Fruit fly (Drosophila melanogaster) whole organism, embryonic: ENCODE data around the gene CG16956.

ENCODE experiments used
- CG10209 ChIP-seq: fragments of 200-800 bp; sonication (Bioruptor generic); optimal IDR thresholded peaks from 3 replicates; lab custom pipeline; 2017; ENCODE audit warnings: missing biosample characterization, mild to moderate bottlenecking, missing genetic modification characterization, missing genetic modification reagents
- CG14014 ChIP-seq: fragments of 200-800 bp; sonication (Bioruptor generic); IDR thresholded peaks from 2 replicates; pipeline ENCODE4 v1.3.6; 2022; ENCODE audit warnings: missing biosample characterization, missing genetic modification characterization
- CG15269 ChIP-seq: fragments of 200-800 bp; sonication (Bioruptor generic); optimal IDR thresholded peaks from 2 replicates; lab custom pipeline; 2018; ENCODE audit warnings: missing biosample characterization, mild to moderate bottlenecking, missing genetic modification characterization, moderate library complexity
- CG15601 ChIP-seq: fragments of 200-800 bp; sonication (Bioruptor generic); optimal IDR thresholded peaks from 3 replicates; lab custom pipeline; 2019; ENCODE audit warnings: missing biosample characterization, mild to moderate bottlenecking, missing genetic modification characterization, moderate library complexity
- CG16815 ChIP-seq: fragments of 200-800 bp; sonication (Bioruptor generic); optimal IDR thresholded peaks from 3 replicates; lab custom pipeline; 2017; ENCODE audit warnings: missing biosample characterization, mild to moderate bottlenecking, missing genetic modification characterization
- CG6683 ChIP-seq: fragments of 200-800 bp; sonication (Bioruptor generic); optimal IDR thresholded peaks from 2 replicates; lab custom pipeline; 2017; ENCODE audit warnings: missing biosample characterization, mild to moderate bottlenecking, missing genetic modification characterization, missing genetic modification reagents
- CG6689 ChIP-seq: fragments of 200-800 bp; sonication (Bioruptor generic); IDR thresholded peaks from 2 replicates; pipeline ENCODE4 v1.3.6; 2022; ENCODE audit warnings: missing biosample characterization, missing genetic modification characterization
- CG6765 ChIP-seq: fragments of 200-800 bp; sonication (Bioruptor generic); optimal IDR thresholded peaks from 3 replicates; lab custom pipeline; 2017; ENCODE audit warnings: missing biosample characterization, mild to moderate bottlenecking, missing genetic modification characterization
- CG8765 ChIP-seq: fragments of 200-800 bp; sonication (Bioruptor generic); IDR thresholded peaks from 2 replicates; pipeline ENCODE4 v1.3.6; 2022; ENCODE audit warnings: missing biosample characterization, missing genetic modification characterization
- Chrac-16 ChIP-seq: fragments of 200-800 bp; sonication (Bioruptor generic); optimal IDR thresholded peaks from 3 replicates; lab custom pipeline; 2016; ENCODE audit warnings: missing biosample characterization, missing genetic modification characterization
- D ChIP-seq, 2 experiments: fragments of 200-800 bp in 1 of 2; fragments of >200 bp in 1 of 2; sonication (Bioruptor generic) in 1 of 2; optimal IDR thresholded peaks; 2 replicates in 1 of 2; 3 replicates in 1 of 2; lab custom pipeline; 2017; ENCODE audit warnings: mild to moderate bottlenecking in 1 of 2, missing biosample characterization in 1 of 2, missing genetic modification characterization in 1 of 2, missing genetic modification reagents in 1 of 2
- D19B ChIP-seq: fragments of 200-800 bp; sonication (Bioruptor generic); optimal IDR thresholded peaks from 2 replicates; lab custom pipeline; 2017; ENCODE audit warnings: missing biosample characterization, mild to moderate bottlenecking, missing genetic modification characterization
- Dek ChIP-seq: fragments of 200-800 bp; sonication (Bioruptor generic); optimal IDR thresholded peaks from 3 replicates; lab custom pipeline; 2019; ENCODE audit warnings: missing biosample characterization, mild to moderate bottlenecking, missing genetic modification characterization, moderate library complexity
- Dp ChIP-seq: fragments of 200-800 bp; sonication (Bioruptor generic); optimal IDR thresholded peaks from 2 replicates; lab custom pipeline; 2018; ENCODE audit warnings: missing biosample characterization, mild to moderate bottlenecking, missing genetic modification characterization, moderate library complexity
- GATAe ChIP-seq: fragments of 200-800 bp; sonication (Bioruptor generic); conservative IDR thresholded peaks from 2 replicates; pipeline ENCODE4 v1.3.6; 2022; ENCODE audit warnings: missing biosample characterization, missing genetic modification characterization
- HmgZ ChIP-seq: fragments of 200-800 bp; sonication (Bioruptor generic); optimal IDR thresholded peaks from 2 replicates; lab custom pipeline; 2018; ENCODE audit warnings: missing biosample characterization, mild to moderate bottlenecking, missing genetic modification characterization
- Med ChIP-seq: fragments of 200-800 bp; sonication (Bioruptor generic); peaks from one replicate; lab custom pipeline; 2016; ENCODE audit warnings: missing biosample characterization, missing genetic modification characterization, mild to moderate bottlenecking, inconsistent platforms, moderate library complexity
- NFAT ChIP-seq: fragments of 200-800 bp; sonication (Bioruptor generic); IDR thresholded peaks from 2 replicates; pipeline ENCODE4 v1.3.6; 2022; ENCODE audit warnings: missing biosample characterization, missing genetic modification characterization
- Oli ChIP-seq: fragments of 200-800 bp; sonication (Bioruptor generic); optimal IDR thresholded peaks from 2 replicates; lab custom pipeline; 2018; ENCODE audit warnings: missing biosample characterization, mild to moderate bottlenecking, missing genetic modification characterization, moderate library complexity
- Opbp ChIP-seq: fragments of 200-800 bp; sonication (Bioruptor generic); IDR thresholded peaks from 3 replicates; pipeline ENCODE4 v1.3.6; 2022; ENCODE audit warnings: missing biosample characterization, missing genetic modification characterization; ENCODE audit not compliant: partially characterized antibody
- Pdp1 ChIP-seq, 2 experiments: fragments of 200-800 bp; sonication (Bioruptor generic); optimal IDR thresholded peaks; 3 replicates each; lab custom pipeline; 2016; ENCODE audit warnings: missing biosample characterization in 2 of 2, missing genetic modification characterization in 2 of 2, mild to moderate bottlenecking in 1 of 2, moderate library complexity in 1 of 2
- Poxn ChIP-seq: fragments of 200-800 bp; sonication (Bioruptor generic); IDR thresholded peaks from 2 replicates; pipeline ENCODE4 v1.3.6; 2022; ENCODE audit warnings: missing biosample characterization, missing genetic modification characterization
- Sry-δ ChIP-seq: fragments of 200-800 bp; sonication (Bioruptor generic); optimal IDR thresholded peaks from 2 replicates; lab custom pipeline; 2016; ENCODE audit warnings: missing biosample characterization, missing genetic modification characterization
- Stat92E ChIP-seq, 3 experiments: fragments of >200 bp in 2 of 3; fragments of 200-800 bp in 1 of 3; sonication (Bioruptor generic) in 1 of 3; optimal IDR thresholded peaks; 2 replicates each; lab custom pipeline; 2017 to 2019; ENCODE audit warnings: missing biosample characterization in 3 of 3, missing genetic modification characterization in 3 of 3, mild to moderate bottlenecking in 1 of 3, moderate library complexity in 1 of 3
- TFAM ChIP-seq: fragments of 200-800 bp; sonication (Bioruptor generic); optimal IDR thresholded peaks from 2 replicates; lab custom pipeline; 2017; ENCODE audit warnings: missing biosample characterization, missing genetic modification characterization, inconsistent platforms
- Vsx1 ChIP-seq: fragments of 200-800 bp; sonication (Bioruptor generic); optimal IDR thresholded peaks from 2 replicates; lab custom pipeline; 2017; ENCODE audit warnings: missing biosample characterization, mild to moderate bottlenecking, missing genetic modification characterization, missing genetic modification reagents
- Xbp1 ChIP-seq: fragments of 200-800 bp; sonication (Bioruptor generic); optimal IDR thresholded peaks from 3 replicates; lab custom pipeline; 2016; ENCODE audit warnings: missing biosample characterization, mild to moderate bottlenecking, missing genetic modification characterization
- YL-1 ChIP-seq: fragments of 200-800 bp; sonication (Bioruptor generic); optimal IDR thresholded peaks from 3 replicates; lab custom pipeline; 2017; ENCODE audit warnings: missing biosample characterization, mild to moderate bottlenecking, missing genetic modification characterization
- amos ChIP-seq: fragments of 200-800 bp; sonication (Bioruptor generic); IDR thresholded peaks from 2 replicates; pipeline ENCODE4 v1.3.6; 2022; ENCODE audit warnings: missing biosample characterization, missing genetic modification characterization; ENCODE audit not compliant: partially characterized antibody
- bab2 ChIP-seq: fragments of 200-800 bp; sonication (Bioruptor generic); optimal IDR thresholded peaks from 2 replicates; lab custom pipeline; 2016; ENCODE audit warnings: missing biosample characterization, missing genetic modification characterization
- br ChIP-seq: fragments of >200 bp; optimal IDR thresholded peaks from 2 replicates; lab custom pipeline; 2017
- ewg ChIP-seq: fragments of 200-800 bp; sonication (Bioruptor generic); optimal IDR thresholded peaks from 3 replicates; lab custom pipeline; 2017; ENCODE audit warnings: mild to moderate bottlenecking, missing biosample characterization, missing genetic modification reagents, missing genetic modification characterization
- fd102C ChIP-seq: fragments of 200-800 bp; sonication (Bioruptor generic); optimal IDR thresholded peaks from 2 replicates; lab custom pipeline; 2018; ENCODE audit warnings: missing biosample characterization, mild to moderate bottlenecking, missing genetic modification characterization, moderate library complexity
- fu2 ChIP-seq: fragments of 200-800 bp; sonication (Bioruptor generic); optimal IDR thresholded peaks from 2 replicates; lab custom pipeline; 2016; ENCODE audit warnings: missing biosample characterization, missing genetic modification characterization
- h ChIP-seq: fragments of >200 bp; optimal IDR thresholded peaks from 2 replicates; lab custom pipeline; 2017
- insv ChIP-seq, 2 experiments: fragments of 200-800 bp; sonication (Bioruptor generic); optimal IDR thresholded peaks; 3 replicates each; lab custom pipeline; 2016 to 2018; ENCODE audit warnings: missing biosample characterization in 2 of 2, missing genetic modification characterization in 2 of 2
- jigr1 ChIP-seq: fragments of 200-800 bp; sonication (Bioruptor generic); IDR thresholded peaks from 3 replicates; pipeline ENCODE4 v1.3.6; 2022; ENCODE audit warnings: missing biosample characterization, missing genetic modification characterization
- kah ChIP-seq: fragments of 200-800 bp; sonication (Bioruptor generic); optimal IDR thresholded peaks from 2 replicates; lab custom pipeline; 2018; ENCODE audit warnings: missing biosample characterization, mild to moderate bottlenecking, missing genetic modification characterization
- kni ChIP-seq: fragments of 200-800 bp; sonication (Bioruptor generic); optimal IDR thresholded peaks from 3 replicates; lab custom pipeline; 2017; ENCODE audit warnings: mild to moderate bottlenecking, missing biosample characterization, missing genetic modification reagents, missing genetic modification characterization
- oc ChIP-seq: fragments of 200-800 bp; sonication (Bioruptor generic); optimal IDR thresholded peaks from 2 replicates; lab custom pipeline; 2018; ENCODE audit warnings: missing biosample characterization, mild to moderate bottlenecking, missing genetic modification characterization, moderate library complexity
- org-1 ChIP-seq: fragments of 200-800 bp; sonication (Bioruptor generic); optimal IDR thresholded peaks from 2 replicates; lab custom pipeline; 2017; ENCODE audit warnings: missing biosample characterization, missing genetic modification characterization
- pzg ChIP-seq: fragments of 200-800 bp; sonication (Bioruptor generic); optimal IDR thresholded peaks from 3 replicates; lab custom pipeline; 2018; ENCODE audit warnings: missing biosample characterization, mild to moderate bottlenecking, missing genetic modification characterization, moderate library complexity
- repo ChIP-seq: fragments of 200-800 bp; sonication (Bioruptor generic); optimal IDR thresholded peaks from 2 replicates; lab custom pipeline; 2016; ENCODE audit warnings: missing biosample characterization, missing genetic modification characterization
- schlank ChIP-seq: fragments of 200-800 bp; sonication (Bioruptor generic); optimal IDR thresholded peaks from 2 replicates; lab custom pipeline; 2018; ENCODE audit warnings: missing biosample characterization, mild to moderate bottlenecking, missing genetic modification characterization
- sens-2 ChIP-seq: fragments of 200-800 bp; sonication (Bioruptor generic); IDR thresholded peaks from 2 replicates; pipeline ENCODE4 v1.3.6; 2022; ENCODE audit warnings: missing biosample characterization, missing genetic modification characterization
- shn ChIP-seq: fragments of 200-800 bp; sonication (Bioruptor generic); optimal IDR thresholded peaks from 3 replicates; lab custom pipeline; 2016; ENCODE audit warnings: missing biosample characterization, missing genetic modification characterization
- sima ChIP-seq: fragments of 200-800 bp; sonication (Bioruptor generic); optimal IDR thresholded peaks from 2 replicates; lab custom pipeline; 2016; ENCODE audit warnings: missing biosample characterization, missing genetic modification characterization
- toy ChIP-seq: fragments of 200-800 bp; sonication (Bioruptor generic); IDR thresholded peaks from 2 replicates; pipeline ENCODE4 v1.3.6; 2022; ENCODE audit warnings: missing biosample characterization, missing genetic modification characterization
- trem ChIP-seq: fragments of 200-800 bp; optimal IDR thresholded peaks from 3 replicates; lab custom pipeline; 2019; ENCODE audit warnings: missing biosample characterization, mild to moderate bottlenecking, missing genetic modification characterization, moderate library complexity
- trh ChIP-seq: fragments of 200-800 bp; sonication (Bioruptor generic); optimal IDR thresholded peaks from 2 replicates; lab custom pipeline; 2016; ENCODE audit warnings: missing biosample characterization, missing genetic modification characterization
- yki ChIP-seq: fragments of >200 bp; optimal IDR thresholded peaks from 3 replicates; lab custom pipeline; 2018
- zfh1 ChIP-seq: fragments of 200-800 bp; sonication (Bioruptor generic); IDR thresholded peaks from 3 replicates; pipeline ENCODE4 v1.3.6; 2022; ENCODE audit warnings: missing biosample characterization, missing genetic modification characterization

Gene CG16956

DNA sequence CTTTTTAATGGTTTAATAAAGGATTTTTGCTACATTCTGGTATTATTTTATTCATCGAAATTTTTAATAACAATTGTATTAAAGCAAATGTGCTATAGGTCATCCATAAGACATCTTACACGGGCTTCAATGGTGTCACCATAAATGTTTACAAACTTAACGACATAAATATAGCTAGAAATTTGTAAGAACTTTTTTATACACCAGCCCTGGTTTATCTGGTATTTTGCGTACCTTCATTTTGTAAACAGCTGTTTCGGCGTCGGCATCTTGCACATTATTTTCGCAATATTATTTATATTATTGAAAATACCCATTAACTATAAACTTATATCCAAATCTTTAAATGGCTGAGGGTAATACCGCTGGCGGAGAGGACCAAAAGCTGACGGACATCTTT is 47.0 kb downstream of the CG16956 start, which contains the start of gene Tap42 (continued):
- no peak for TF ChIP-seq fu2 (GFP tag; lab: Kevin White, UChicago)
- peak; percentile 86 for TF ChIP-seq Med (GFP tag; lab: Kevin White, UChicago)
- TF ChIP-seq Stat92E (GFP tag; optimal IDR thresholded peaks at IDR 0.05; lab: Kevin White, UChicago), result no peak
- TF ChIP-seq fd102C (GFP tag; lab: Kevin White, UChicago), result no peak
- TF ChIP-seq Oli (tag; lab: Kevin White, UChicago), result no peak
- no peak for TF ChIP-seq zfh1 (GFP tag; lab: Robert Waterston, UW)
- no peak for TF ChIP-seq YL-1 (GFP tag; lab: Kevin White, UChicago)
- peak; percentile 22 for TF ChIP-seq trem (tag; lab: Kevin White, UChicago)
- TF ChIP-seq CG15601 (tag; lab: Kevin White, UChicago), result peak; percentile 1
- no peak for TF ChIP-seq D (optimal IDR thresholded peaks at IDR 0.05; lab: Kevin White, UChicago)
- TF ChIP-seq D (GFP tag; optimal IDR thresholded peaks at IDR 0.05; lab: Kevin White, UChicago), result no peak
- no peak for TF ChIP-seq ewg
- TF ChIP-seq kah (GFP tag; lab: Kevin White, UChicago), result no peak
- no peak for TF ChIP-seq Chrac-16 (GFP tag; lab: Kevin White, UChicago)
- TF ChIP-seq sima (GFP tag; lab: Kevin White, UChicago), result no peak
- TF ChIP-seq Pdp1 (GFP tag; optimal IDR thresholded peaks at IDR 0.05; lab: Kevin White, UChicago), result no peak
- no peak for TF ChIP-seq trh (GFP tag; lab: Kevin White, UChicago)
- TF ChIP-seq Vsx1, result no peak
- no peak for TF ChIP-seq CG10209 (GFP tag; lab: Kevin White, UChicago)
- TF ChIP-seq HmgZ (tag; lab: Kevin White, UChicago), result peak; percentile 25
- TF ChIP-seq Poxn (GFP tag; lab: Robert Waterston, UW), result no peak
- no peak for TF ChIP-seq CG8765 (GFP tag; lab: Robert Waterston, UW)
- no peak for TF ChIP-seq org-1 (GFP tag; lab: Kevin White, UChicago)
- TF ChIP-seq CG6765 (GFP tag; lab: Kevin White, UChicago), result no peak
- no peak for TF ChIP-seq insv (GFP tag; optimal IDR thresholded peaks at IDR 0.05; lab: Kevin White, UChicago)
- TF ChIP-seq Dek, result peak; percentile 26
- TF ChIP-seq CG6689 (GFP tag; lab: Robert Waterston, UW), result no peak
- peak; percentile 45 for TF ChIP-seq pzg (GFP tag; lab: Kevin White, UChicago)
- no peak for TF ChIP-seq TFAM (GFP tag; lab: Kevin White, UChicago)
- TF ChIP-seq bab2 (GFP tag; lab: Kevin White, UChicago), result no peak
- no peak for TF ChIP-seq CG6683 (GFP tag; lab: Kevin White, UChicago)
- no peak for TF ChIP-seq oc
- TF ChIP-seq sens-2 (GFP tag; lab: Robert Waterston, UW), result no peak
- no peak for TF ChIP-seq CG14014 (GFP tag; lab: Robert Waterston, UW)
- no peak for TF ChIP-seq D19B
- no peak for TF ChIP-seq amos
- no peak for TF ChIP-seq Sry-δ (GFP tag; lab: Kevin White, UChicago)
- no peak for TF ChIP-seq jigr1 (GFP tag; lab: Robert Waterston, UW)
- no peak for TF ChIP-seq Opbp (GFP tag; lab: Robert Waterston, UW)
- no peak for TF ChIP-seq br (lab: Kevin White, UChicago)
- no peak for TF ChIP-seq h
- TF ChIP-seq kni, result no peak
- TF ChIP-seq Xbp1 (GFP tag; lab: Kevin White, UChicago), result peak; percentile 28
- no peak for TF ChIP-seq Dp (GFP tag; lab: Kevin White, UChicago)
- TF ChIP-seq CG15269, result peak; percentile 40
- TF ChIP-seq yki (lab: Kevin White, UChicago), result no peak
- TF ChIP-seq shn (GFP tag; lab: Kevin White, UChicago), result no peak
- TF ChIP-seq toy (GFP tag; lab: Robert Waterston, UW), result no peak
- no peak for TF ChIP-seq NFAT (GFP tag; lab: Robert Waterston, UW)
- no peak for TF ChIP-seq schlank
- TF ChIP-seq repo (GFP tag; lab: Kevin White, UChicago), result no peak
- no peak for TF ChIP-seq CG16815 (GFP tag; lab: Kevin White, UChicago)
- TF ChIP-seq GATAe (GFP tag; lab: Robert Waterston, UW), result no peak
